Fruit fly (Drosophila melanogaster): ENCODE data around the gene Mcr.

Gene Mcr

DNA sequence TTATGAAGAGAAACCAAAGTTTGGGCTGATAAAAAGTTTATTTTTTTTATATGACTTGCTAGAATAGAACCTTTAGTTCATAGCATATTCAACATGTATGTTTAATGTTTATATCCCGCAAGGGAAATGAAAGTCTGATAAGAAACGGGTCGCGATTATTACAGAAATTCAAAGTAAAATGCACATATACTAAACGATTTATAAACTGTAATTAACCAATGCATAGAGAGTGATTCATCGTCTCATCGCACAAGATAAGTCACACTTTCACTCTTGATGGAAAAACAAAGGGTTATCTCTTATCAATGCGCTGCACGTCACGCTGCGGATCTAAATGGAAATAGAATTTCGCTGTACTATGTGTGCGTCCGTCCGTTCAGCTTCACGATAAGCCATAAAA lies 46.1 kb upstream of the Mcr start:
- TF ChIP-seq CG10321 (GFP tag; IDR thresholded peaks at IDR 0.05) (no peak), sens (GFP tag) (peak; percentile 4)

DNA sequence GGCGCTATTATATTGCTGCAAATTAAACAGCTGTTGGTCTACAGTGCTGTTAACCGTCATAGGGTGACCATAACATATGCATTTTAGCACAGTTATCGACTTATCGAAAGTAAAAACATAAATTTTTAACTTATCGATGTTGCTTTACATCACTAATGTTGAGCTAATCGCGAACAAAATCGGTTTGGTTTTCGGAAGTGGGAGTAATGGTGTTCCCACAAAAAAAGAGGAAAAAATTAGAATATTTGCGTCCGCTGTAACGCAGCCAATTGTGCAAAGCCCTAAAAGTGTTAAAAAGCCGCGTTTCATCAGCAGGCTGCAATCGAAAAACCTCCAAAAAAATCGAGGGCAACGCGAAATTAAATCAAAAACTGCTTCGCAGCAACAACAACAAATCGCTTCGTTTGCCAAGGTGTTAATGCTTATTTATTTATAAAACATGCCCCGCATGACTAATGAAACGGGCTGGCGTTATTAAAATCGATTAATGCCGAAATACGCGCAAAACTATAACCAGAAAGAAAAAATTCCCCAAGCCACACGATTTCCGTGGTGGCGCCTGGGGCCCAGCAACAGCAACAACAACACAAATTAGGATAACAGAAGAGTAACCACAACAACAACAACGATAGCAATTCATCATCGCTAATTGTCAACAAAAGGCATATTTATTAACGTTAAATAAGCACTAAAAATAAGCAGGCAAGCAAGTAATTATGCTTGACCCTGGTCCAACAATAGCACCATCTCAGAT lies 44.2 kb upstream of the Mcr start, which contains the start of the genes CG12375 and CG8668:
Gene CG12375, minus strand, starts transcription at position 42 of the 754 bp plus-strand sequence.
Gene CG8668, plus strand, starts transcription at position 153 of the 754 bp plus-strand sequence.
- TF ChIP-seq bigmax (GFP tag; optimal IDR thresholded peaks at IDR 0.05), result no peak
- TF ChIP-seq CG34224 (GFP tag; IDR thresholded peaks at IDR 0.05; ENCODE audit: partially characterized antibody), result peak; percentile 85
- TF ChIP-seq CrebB (tag; optimal IDR thresholded peaks at IDR 0.05), result no peak
- TF ChIP-seq Vsx1 (GFP tag; optimal IDR thresholded peaks at IDR 0.05), result peak; percentile 91
- TF ChIP-seq Doc3 (GFP tag; IDR thresholded peaks at IDR 0.05; ENCODE audit: partially characterized antibody), result peak; percentile 75
- TF ChIP-seq emc (GFP tag; optimal IDR thresholded peaks at IDR 0.05), result no peak
- TF ChIP-seq gem (tag; optimal IDR thresholded peaks at IDR 0.05), result no peak
- no peak for TF ChIP-seq slbo (GFP tag; IDR thresholded peaks at IDR 0.05)
- no peak for TF ChIP-seq dmrt11E (tag; optimal IDR thresholded peaks at IDR 0.05)
- peak in 1 of 2 experiments; percentile 80 for TF ChIP-seq crp (GFP tag; optimal IDR thresholded peaks at IDR 0.05)
- TF ChIP-seq sna (GFP tag; IDR thresholded peaks at IDR 0.05; ENCODE audit: partially characterized antibody), result peak; percentile 74; the same call in 1 of the 2 replicates
- no peak for TF ChIP-seq CG10543 (GFP tag; optimal IDR thresholded peaks at IDR 0.05)
- no peak for TF ChIP-seq CG10959 (GFP tag; IDR thresholded peaks at IDR 0.05)
- TF ChIP-seq gce (GFP tag; IDR thresholded peaks at IDR 0.05), result no peak
- peak; percentile 46 for TF ChIP-seq YL-1 (GFP tag; optimal IDR thresholded peaks at IDR 0.05)
- TF ChIP-seq esg (GFP tag; conservative IDR thresholded peaks at IDR 0.05), result no peak
- TF ChIP-seq CG34422 (GFP tag; IDR thresholded peaks at IDR 0.05), result peak; percentile 24; the same call in 1 of the 3 replicates
- TF ChIP-seq CG9215 (GFP tag; IDR thresholded peaks at IDR 0.05), result no peak
- TF ChIP-seq CG30403 (GFP tag; optimal IDR thresholded peaks at IDR 0.05), result no peak
- peak; percentile 57; the same call in 2 of the 3 replicates for TF ChIP-seq mld (GFP tag; IDR thresholded peaks at IDR 0.05; ENCODE audit: partially characterized antibody)
- TF ChIP-seq HLHmδ (GFP tag; optimal IDR thresholded peaks at IDR 0.05), result no peak
- TF ChIP-seq CG15514 (GFP tag; optimal IDR thresholded peaks at IDR 0.05), result peak; percentile 54
- no peak for TF ChIP-seq Sox100B (GFP tag; optimal IDR thresholded peaks at IDR 0.05)
- TF ChIP-seq sd (tag; optimal IDR thresholded peaks at IDR 0.05), result no peak
- TF ChIP-seq CG6765 (GFP tag; optimal IDR thresholded peaks at IDR 0.05), result peak; percentile 61
- no peak for TF ChIP-seq ttk (GFP tag; IDR thresholded peaks at IDR 0.05)
- TF ChIP-seq Jarid2 (GFP tag; optimal IDR thresholded peaks at IDR 0.05), result peak; percentile 48
- no peak for TF ChIP-seq Ptx1 (GFP tag; IDR thresholded peaks at IDR 0.05)
- no peak for TF ChIP-seq ase (GFP tag; IDR thresholded peaks at IDR 0.05)
- no peak for TF ChIP-seq Max (GFP tag; optimal IDR thresholded peaks at IDR 0.05)
- TF ChIP-seq hbn (GFP tag; IDR thresholded peaks at IDR 0.05; ENCODE audit: partially characterized antibody), result peak; percentile 80
- TF ChIP-seq CG30020 (tag; optimal IDR thresholded peaks at IDR 0.05), result no peak
- TF ChIP-seq fu2 (GFP tag; optimal IDR thresholded peaks at IDR 0.05), result no peak
- TF ChIP-seq ato (GFP tag; IDR thresholded peaks at IDR 0.05; ENCODE audit: partially characterized antibody), result peak; percentile 79
- TF ChIP-seq HLH54F (GFP tag; optimal IDR thresholded peaks at IDR 0.05), result no peak
- TF ChIP-seq amos (GFP tag; IDR thresholded peaks at IDR 0.05; ENCODE audit: partially characterized antibody), result peak; percentile 85; the same call in 1 of the 2 replicates
- TF ChIP-seq CG11085 (GFP tag; IDR thresholded peaks at IDR 0.05), result no peak
- TF ChIP-seq exex (tag; optimal IDR thresholded peaks at IDR 0.05), result peak; percentile 59
- peak; percentile 21 for TF ChIP-seq Myb (GFP tag; optimal IDR thresholded peaks at IDR 0.05)
- peak; percentile 8 for TF ChIP-seq CG3995 (GFP tag; optimal IDR thresholded peaks at IDR 0.05)
- TF ChIP-seq CG18262 (tag; optimal IDR thresholded peaks at IDR 0.05), result no peak
- TF ChIP-seq Rfx (GFP tag; IDR thresholded peaks at IDR 0.05), result peak; percentile 28; the same call in 1 of the 2 replicates
- TF ChIP-seq row (GFP tag; IDR thresholded peaks at IDR 0.05), result peak; percentile 24; the same call in 1 of the 3 replicates
- TF ChIP-seq ranshi (GFP tag; IDR thresholded peaks at IDR 0.05), result peak; percentile 74; the same call in 1 of the 2 replicates
- no peak for TF ChIP-seq CG2875 (GFP tag; optimal IDR thresholded peaks at IDR 0.05)
